Worm (Caenorhabditis elegans) whole organism, L2 larva: ENCODE results near the gene Y116A8C.30.
A peak's percentile ranks its signal among the peaks of the same experiment; 100 is the strongest.

Source experiments
- C34F6.9 ChIP-seq: fragments of 150-350 bp; optimal IDR thresholded peaks from 2 replicates; lab custom pipeline; 2014; ENCODE audit warnings: missing biosample characterization, missing genetic modification characterization
- F13H6.1 ChIP-seq: sonication (generic microtip); optimal IDR thresholded peaks from 2 replicates; lab custom pipeline; 2016; ENCODE audit warnings: missing genetic modification characterization, missing compliant biosample characterization
- R02D3.7 ChIP-seq: fragments of 150-350 bp; optimal IDR thresholded peaks from 2 replicates; lab custom pipeline; 2014; ENCODE audit warnings: missing biosample characterization, missing genetic modification characterization
- Y55F3AM.14 ChIP-seq: fragments of 200-800 bp; sonication (Bioruptor generic); optimal IDR thresholded peaks from 2 replicates; lab custom pipeline; 2018; ENCODE audit warnings: mild to moderate bottlenecking, missing genetic modification characterization, missing compliant biosample characterization
- ZK546.5 ChIP-seq: sonication (generic microtip); optimal IDR thresholded peaks from 2 replicates; lab custom pipeline; 2017; ENCODE audit warnings: missing biosample characterization, missing genetic modification characterization
- ama-1 ChIP-seq: fragments of 150-350 bp; optimal IDR thresholded peaks from 2 replicates; lab custom pipeline; 2018; ENCODE audit warnings: inconsistent platforms
- blmp-1 ChIP-seq: sonication (generic microtip); optimal IDR thresholded peaks from 2 replicates; lab custom pipeline; 2017; ENCODE audit warnings: missing genetic modification characterization, mild to moderate bottlenecking, missing compliant biosample characterization, antibody characterized with exemption, moderate library complexity; ENCODE audit not compliant: insufficient read depth
- ceh-16 ChIP-seq: fragments of 150-350 bp; optimal IDR thresholded peaks from 2 replicates; lab custom pipeline; 2014; ENCODE audit warnings: missing biosample characterization, missing genetic modification characterization
- ceh-82 ChIP-seq: fragments of 150-350 bp; optimal IDR thresholded peaks from 2 replicates; lab custom pipeline; 2014; ENCODE audit warnings: missing biosample characterization, missing genetic modification characterization
- crh-2 ChIP-seq: sonication (generic microtip); optimal IDR thresholded peaks from 2 replicates; lab custom pipeline; 2017; ENCODE audit warnings: missing biosample characterization, missing genetic modification characterization
- egl-27 ChIP-seq: sonication (generic microtip); optimal IDR thresholded peaks from 3 replicates; lab custom pipeline; 2017; ENCODE audit warnings: missing biosample characterization, missing genetic modification reagents, missing genetic modification characterization
- elt-1 ChIP-seq: fragments of 150-350 bp; optimal IDR thresholded peaks from 2 replicates; lab custom pipeline; 2014; ENCODE audit warnings: missing biosample characterization, missing genetic modification characterization
- fos-1 ChIP-seq: fragments of 150-350 bp; optimal IDR thresholded peaks from 2 replicates; lab custom pipeline; 2014; ENCODE audit warnings: missing biosample characterization, missing genetic modification characterization
- gmeb-1 ChIP-seq: fragments of 150-350 bp; optimal IDR thresholded peaks from 2 replicates; lab custom pipeline; 2014; ENCODE audit warnings: missing biosample characterization, missing genetic modification characterization
- lin-11 ChIP-seq: fragments of 150-350 bp; sonication (generic microtip); optimal IDR thresholded peaks from 2 replicates; lab custom pipeline; 2014; ENCODE audit warnings: missing biosample characterization, missing genetic modification characterization, inconsistent platforms, mixed read lengths
- lin-13 ChIP-seq: fragments of 150-350 bp; optimal IDR thresholded peaks from 2 replicates; lab custom pipeline; 2014; ENCODE audit warnings: missing biosample characterization, missing genetic modification reagents, missing genetic modification characterization
- lsy-2 ChIP-seq, 2 experiments: fragments of 150-350 bp in 1 of 2; sonication (generic microtip) in 1 of 2; optimal IDR thresholded peaks; 2 replicates each; lab custom pipeline; 2014 to 2017; ENCODE audit warnings: missing biosample characterization in 2 of 2, missing genetic modification characterization in 2 of 2
- mab-5 ChIP-seq: fragments of 150-350 bp; optimal IDR thresholded peaks from 2 replicates; lab custom pipeline; 2014; ENCODE audit warnings: missing biosample characterization, missing genetic modification characterization
- mbf-1 ChIP-seq: sonication (generic microtip); optimal IDR thresholded peaks from 2 replicates; lab custom pipeline; 2017; ENCODE audit warnings: missing biosample characterization, missing genetic modification characterization
- mdl-1 ChIP-seq, 2 experiments: fragments of 150-350 bp in 1 of 2; sonication (generic microtip) in 1 of 2; optimal IDR thresholded peaks; 2 replicates each; lab custom pipeline; 2017; ENCODE audit warnings: missing biosample characterization in 2 of 2, missing genetic modification characterization in 2 of 2
- nhr-10 ChIP-seq: sonication (generic microtip); optimal IDR thresholded peaks from 2 replicates; lab custom pipeline; 2017; ENCODE audit warnings: missing biosample characterization, missing genetic modification characterization
- nhr-11 ChIP-seq: fragments of 150-350 bp; optimal IDR thresholded peaks from 2 replicates; lab custom pipeline; 2014; ENCODE audit warnings: missing biosample characterization, missing genetic modification characterization
- nhr-12 ChIP-seq: fragments of 150-350 bp; optimal IDR thresholded peaks from 2 replicates; lab custom pipeline; 2014; ENCODE audit warnings: missing biosample characterization, missing genetic modification characterization
- nhr-129 ChIP-seq: fragments of 150-350 bp; optimal IDR thresholded peaks from 2 replicates; lab custom pipeline; 2014; ENCODE audit warnings: missing biosample characterization, missing genetic modification characterization
- nhr-21 ChIP-seq: fragments of 150-350 bp; optimal IDR thresholded peaks from 2 replicates; lab custom pipeline; 2014; ENCODE audit warnings: missing biosample characterization, missing genetic modification characterization
- nhr-23 ChIP-seq: fragments of 150-350 bp; optimal IDR thresholded peaks from 2 replicates; lab custom pipeline; 2014; ENCODE audit warnings: missing biosample characterization, missing genetic modification reagents, missing genetic modification characterization
- nhr-237 ChIP-seq: fragments of 150-350 bp; optimal IDR thresholded peaks from 2 replicates; lab custom pipeline; 2014; ENCODE audit warnings: missing biosample characterization, missing genetic modification characterization
- nhr-25 ChIP-seq: fragments of 150-350 bp; sonication (generic microtip); optimal IDR thresholded peaks from 3 replicates; lab custom pipeline; 2014; ENCODE audit warnings: missing biosample characterization, missing genetic modification characterization
- nhr-6 ChIP-seq: fragments of 150-350 bp; optimal IDR thresholded peaks from 2 replicates; lab custom pipeline; 2014; ENCODE audit warnings: missing biosample characterization, missing genetic modification characterization
- peb-1 ChIP-seq: fragments of 150-350 bp; optimal IDR thresholded peaks from 2 replicates; lab custom pipeline; 2014; ENCODE audit warnings: missing biosample characterization, missing genetic modification characterization
- sem-4 ChIP-seq: fragments of 150-350 bp; optimal IDR thresholded peaks from 2 replicates; lab custom pipeline; 2014; ENCODE audit warnings: missing biosample characterization, missing genetic modification reagents, missing genetic modification characterization
- skn-1 ChIP-seq: sonication (generic microtip); optimal IDR thresholded peaks from 2 replicates; lab custom pipeline; 2017; ENCODE audit warnings: missing biosample characterization, missing genetic modification characterization
- sma-3 ChIP-seq: sonication (generic microtip); optimal IDR thresholded peaks from 2 replicates; lab custom pipeline; 2016; ENCODE audit warnings: missing genetic modification reagents, missing genetic modification characterization, missing compliant biosample characterization
- snpc-4 ChIP-seq: fragments of 150-350 bp; optimal IDR thresholded peaks from 2 replicates; lab custom pipeline; 2014; ENCODE audit warnings: missing biosample characterization, missing genetic modification characterization
- unc-39 ChIP-seq: fragments of 150-350 bp; optimal IDR thresholded peaks from 2 replicates; lab custom pipeline; 2014; ENCODE audit warnings: missing biosample characterization, missing genetic modification characterization
- unc-55 ChIP-seq: fragments of 150-350 bp; sonication (generic microtip); optimal IDR thresholded peaks from 3 replicates; lab custom pipeline; 2014; ENCODE audit warnings: missing biosample characterization, missing genetic modification reagents, missing genetic modification characterization
- zag-1 ChIP-seq: fragments of 150-350 bp; optimal IDR thresholded peaks from 2 replicates; lab custom pipeline; 2014; ENCODE audit warnings: missing biosample characterization, missing genetic modification characterization
- ztf-11 ChIP-seq: sonication (generic microtip); optimal IDR thresholded peaks from 2 replicates; lab custom pipeline; 2017; ENCODE audit warnings: missing biosample characterization, missing genetic modification characterization
- ztf-4 ChIP-seq: fragments of 150-350 bp; optimal IDR thresholded peaks from 2 replicates; lab custom pipeline; 2014; ENCODE audit warnings: missing biosample characterization, missing genetic modification characterization

The Y116A8C.30 gene

DNA sequence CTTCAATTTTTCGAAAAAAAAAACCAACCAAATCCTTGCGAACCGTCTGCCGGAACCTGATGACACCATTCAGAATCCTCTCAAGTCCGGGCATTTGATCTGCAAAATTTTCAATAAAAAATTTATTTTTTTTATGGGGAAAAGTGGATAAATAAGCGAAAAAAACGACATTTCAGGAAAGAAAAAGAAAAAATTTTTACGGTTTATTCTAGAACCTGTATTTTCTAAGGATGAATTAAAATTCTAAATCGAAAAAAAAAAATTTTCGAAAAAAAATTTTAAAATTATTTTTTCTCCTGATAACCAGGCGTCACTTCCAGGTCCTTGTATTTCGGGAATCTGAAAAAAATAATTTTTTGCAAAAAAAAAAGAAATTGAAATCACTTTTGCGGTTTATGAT lies 3.4 kb downstream of the Y116A8C.30 start, which contains the start of gene bca-2:
bca-2 (minus strand) TSS at position 101 of the 400 bp plus-strand sequence.
- TF ChIP-seq nhr-25 (tag; lab: Kevin White, UChicago) (no peak), crh-2 (tag; lab: Kevin White, UChicago) (no peak), unc-39 (tag; lab: Kevin White, UChicago) (no peak), mbf-1 (tag; lab: Kevin White, UChicago) (no peak), peb-1 (tag; lab: Kevin White, UChicago) (no peak), skn-1 (tag; lab: Kevin White, UChicago) (no peak)
- TF ChIP-seq, all 48 proteins: peak for 0

DNA sequence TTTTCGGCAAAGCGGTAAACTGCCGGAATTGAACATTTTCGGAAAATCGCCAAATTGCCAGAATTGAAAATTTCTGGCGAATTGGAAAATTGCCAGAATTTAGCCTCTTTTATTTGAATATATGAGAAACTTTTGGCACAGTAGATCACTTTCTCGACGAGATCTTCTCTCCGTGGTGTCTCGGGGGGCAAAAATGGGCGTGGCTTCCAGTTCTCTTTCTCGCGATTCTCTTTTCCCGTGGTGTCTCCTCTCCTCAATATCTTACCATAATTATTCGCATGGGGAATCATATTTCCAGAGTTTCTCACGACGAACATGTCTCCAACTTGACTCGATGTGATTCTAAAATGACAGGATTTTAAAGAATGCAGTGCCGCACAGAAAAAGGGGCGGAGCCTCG lies 4.4 kb downstream of the Y116A8C.30 start:
- TF ChIP-seq nhr-23 = no peak

DNA sequence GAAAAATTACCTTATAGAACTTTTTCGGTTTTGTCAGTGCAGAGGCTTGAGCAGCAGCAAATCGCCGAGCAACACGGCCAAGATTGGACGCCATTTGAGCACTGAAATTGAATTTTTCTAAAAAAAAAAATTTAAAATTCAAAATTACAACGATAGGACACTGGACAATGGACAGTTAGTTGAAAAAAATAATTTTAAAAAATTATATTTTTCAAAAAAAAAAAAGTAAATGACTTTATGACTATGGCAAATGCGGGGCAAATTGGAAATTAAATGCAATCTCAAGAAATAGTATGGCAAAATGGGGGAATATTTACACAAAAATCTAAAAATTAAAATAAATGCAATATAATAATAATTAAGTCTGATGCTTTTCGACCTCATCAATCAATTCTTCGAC lies 7.3 kb downstream of the Y116A8C.30 start, which contains the start of gene Y116A8C.27:
Y116A8C.27 (minus strand) TSS at position 101 of the 400 bp plus-strand sequence.
- TF ChIP-seq ztf-4 (no peak), R02D3.7 (tag; lab: Kevin White, UChicago) (no peak), mab-5 (tag; lab: Kevin White, UChicago) (no peak), zag-1 (no peak), lin-13 (GFP tag; lab: Kevin White, UChicago) (no peak), egl-27 (tag; lab: Kevin White, UChicago) (no peak), nhr-11 (tag; lab: Kevin White, UChicago) (no peak), C34F6.9 (tag; lab: Kevin White, UChicago) (no peak), sem-4 (tag; lab: Kevin White, UChicago) (no peak), lsy-2 (tag; optimal IDR thresholded peaks at IDR 0.05; lab: Kevin White, UChicago) (no peak), fos-1 (no peak), ztf-11 (no peak), Y55F3AM.14 (GFP tag; lab: Kevin White, UChicago) (no peak)

DNA sequence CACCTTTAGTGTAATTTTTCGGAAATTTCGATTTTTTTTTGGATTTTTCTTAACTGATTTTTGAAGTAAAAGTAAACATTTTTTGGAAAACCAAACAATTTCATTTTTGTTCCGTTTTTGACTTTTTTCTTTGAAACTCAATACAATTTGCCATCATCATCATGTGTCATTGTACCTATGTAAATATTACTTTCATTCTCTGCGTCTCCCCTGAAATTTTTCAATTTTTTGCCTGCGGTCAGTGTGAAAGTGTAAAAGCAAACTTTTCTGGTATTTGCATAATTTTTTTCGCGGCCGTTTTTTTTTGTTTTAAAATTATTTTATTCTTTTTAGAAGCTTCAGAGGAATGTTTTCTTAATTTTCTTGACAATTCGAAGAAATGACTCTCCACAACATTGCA lies 9.8 kb downstream of the Y116A8C.30 start, which contains the start of gene Y116A8C.29:
Y116A8C.29 (plus strand) TSS at position 328 of the 400 bp plus-strand sequence.
- peak; percentile 14 for TF ChIP-seq fos-1
- no peak for TF ChIP-seq nhr-12 (tag; lab: Kevin White, UChicago)
- TF ChIP-seq nhr-10 (tag; lab: Kevin White, UChicago) = no peak

DNA sequence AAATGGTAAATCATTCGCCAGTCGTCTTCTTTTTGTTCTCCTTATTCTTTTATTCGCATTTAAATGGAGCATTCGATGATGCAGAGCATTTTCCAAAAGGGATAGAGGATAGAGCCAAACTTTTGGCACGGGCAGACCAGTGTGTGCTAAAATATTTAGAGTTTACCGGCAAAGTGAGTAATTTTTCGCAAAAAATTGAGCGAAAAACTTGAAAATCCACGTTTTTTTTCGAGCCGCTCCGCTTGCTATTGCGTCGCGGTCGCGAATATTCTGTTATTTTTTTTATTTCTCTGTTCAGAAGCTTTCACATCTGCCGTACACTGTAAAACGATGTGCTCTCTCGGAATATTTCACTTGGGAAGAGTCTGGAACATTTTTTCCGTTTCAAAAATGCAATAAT lies 14.7 kb downstream of the Y116A8C.30 start, which contains the start of gene Y116A8C.43:
Y116A8C.43 (plus strand) TSS at position 3 of the 400 bp plus-strand sequence.
- no peak for TF ChIP-seq egl-27 (tag; lab: Kevin White, UChicago)
- TF ChIP-seq elt-1 (tag; lab: Kevin White, UChicago) = no peak
- TF ChIP-seq ama-1 (lab: Kevin White, UChicago) = peak; percentile 52
- no peak for TF ChIP-seq nhr-23
- TF ChIP-seq ceh-82 = no peak

DNA sequence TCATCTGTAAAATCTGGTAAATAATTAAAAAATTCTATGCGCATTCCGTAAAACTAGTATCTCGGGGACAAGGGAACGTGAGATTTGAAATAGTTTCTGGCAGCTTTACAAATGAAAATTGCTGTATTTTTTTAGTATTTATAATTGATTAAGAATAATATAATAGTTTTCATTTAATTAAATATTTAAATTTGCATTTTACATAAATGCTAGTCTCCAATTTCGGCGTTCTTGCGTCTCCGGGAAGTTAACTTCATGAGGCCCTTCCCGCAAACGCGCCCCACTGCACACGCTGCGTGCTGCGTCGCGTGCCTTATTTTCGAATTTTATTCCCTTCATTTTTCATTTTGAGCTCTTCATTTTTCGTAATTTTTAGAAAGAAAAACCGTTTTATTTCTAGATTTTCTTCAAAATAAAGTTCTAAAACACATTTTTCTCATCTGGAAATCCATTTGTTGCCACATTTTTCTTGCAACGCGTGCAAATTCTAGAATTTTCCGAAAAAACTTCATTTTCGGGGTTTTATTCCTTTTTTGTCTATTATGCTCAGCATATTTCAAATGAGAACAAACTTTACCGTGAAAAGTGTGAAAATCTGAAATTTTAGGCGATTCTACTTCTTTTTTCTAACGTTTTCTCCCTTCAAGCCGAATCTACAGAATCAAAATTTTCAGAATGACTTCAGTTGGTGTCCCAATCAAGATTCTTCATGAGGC lies 16.0 kb downstream of the Y116A8C.30 start, which contains the start of the genes snx-13 and snr-1:
snx-13 (minus strand) TSS at position 55 of the 716 bp plus-strand sequence.
snr-1 (plus strand) TSS at position 666 of the 716 bp plus-strand sequence.
- TF ChIP-seq lsy-2 (tag; optimal IDR thresholded peaks at IDR 0.05; lab: Kevin White, UChicago) (peak; percentile 46 to 82), ztf-11 (no peak), Y55F3AM.14 (GFP tag; lab: Kevin White, UChicago) (peak; percentile 41), lin-11 (tag; lab: Kevin White, UChicago) (peak; percentile 71), sma-3 (GFP tag; lab: Kevin White, UChicago) (peak; percentile 90), F13H6.1 (tag; lab: Kevin White, UChicago) (peak; percentile 75), ZK546.5 (peak; percentile 24), ztf-4 (peak; percentile 68), ceh-82 (peak; percentile 63), egl-27 (tag; lab: Kevin White, UChicago) (no peak), nhr-21 (tag; lab: Kevin White, UChicago) (peak; percentile 71), lin-13 (GFP tag; lab: Kevin White, UChicago) (peak; percentile 87), nhr-6 (tag; lab: Kevin White, UChicago) (no peak), mdl-1 (tag; optimal IDR thresholded peaks at IDR 0.05; lab: Kevin White, UChicago) (peak in 1 of 2 experiments; percentile 61), nhr-237 (no peak), nhr-25 (tag; lab: Kevin White, UChicago) (peak; percentile 66), nhr-129 (tag; lab: Kevin White, UChicago) (peak; percentile 31), nhr-10 (tag; lab: Kevin White, UChicago) (no peak), C34F6.9 (tag; lab: Kevin White, UChicago) (peak; percentile 80), unc-55 (GFP tag; lab: Kevin White, UChicago) (peak; percentile 80), blmp-1 (tag; lab: Kevin White, UChicago) (peak; percentile 3), gmeb-1 (tag; lab: Kevin White, UChicago) (peak; percentile 53), snpc-4 (tag; lab: Kevin White, UChicago) (peak; percentile 61), sem-4 (tag; lab: Kevin White, UChicago) (peak; percentile 32), crh-2 (tag; lab: Kevin White, UChicago) (peak; percentile 59), ceh-16 (tag; lab: Kevin White, UChicago) (no peak), ama-1 (lab: Kevin White, UChicago) (no peak), fos-1 (peak; percentile 57), mbf-1 (tag; lab: Kevin White, UChicago) (no peak)
